Fruit fly (Drosophila melanogaster) whole organism, embryonic: ENCODE results near the gene mRRF1.
A peak's percentile ranks its signal among the peaks of the same experiment; 100 is the strongest.

ENCODE experiments used
- Asciz ChIP-seq: fragments of 200-800 bp; sonication (Bioruptor generic); optimal IDR thresholded peaks from 2 replicates; lab custom pipeline; 2017; ENCODE audit warnings: missing biosample characterization, mild to moderate bottlenecking, missing genetic modification characterization, missing genetic modification reagents
- Awh ChIP-seq: fragments of 200-800 bp; sonication (Bioruptor generic); IDR thresholded peaks from 2 replicates; pipeline ENCODE4, ENCODE4 v1.3.6; 2022; ENCODE audit warnings: missing biosample characterization, missing genetic modification characterization
- B-H1 ChIP-seq: fragments of 200-800 bp; sonication (Bioruptor generic); IDR thresholded peaks from 3 replicates; pipeline ENCODE4 v1.3.6; 2022; ENCODE audit warnings: missing biosample characterization, missing genetic modification characterization
- CG10209 ChIP-seq: fragments of 200-800 bp; sonication (Bioruptor generic); optimal IDR thresholded peaks from 3 replicates; lab custom pipeline; 2017; ENCODE audit warnings: missing biosample characterization, mild to moderate bottlenecking, missing genetic modification characterization, missing genetic modification reagents
- CG10543 ChIP-seq: fragments of 200-800 bp; sonication (Bioruptor generic); optimal IDR thresholded peaks from 3 replicates; lab custom pipeline; 2017; ENCODE audit warnings: missing biosample characterization, mild to moderate bottlenecking, missing genetic modification characterization, moderate library complexity
- CG11723 ChIP-seq: fragments of 200-800 bp; sonication (Bioruptor generic); optimal IDR thresholded peaks from 2 replicates; lab custom pipeline; 2017; ENCODE audit warnings: missing biosample characterization, mild to moderate bottlenecking, missing genetic modification characterization
- CG12104 ChIP-seq: fragments of 200-800 bp; sonication (Bioruptor generic); optimal IDR thresholded peaks from 3 replicates; lab custom pipeline; 2016; ENCODE audit warnings: missing biosample characterization, missing genetic modification characterization
- CG13287 ChIP-seq: fragments of 200-800 bp; sonication (Bioruptor generic); IDR thresholded peaks from 2 replicates; pipeline ENCODE4 v1.3.6; 2022; ENCODE audit warnings: missing biosample characterization, missing genetic modification characterization; ENCODE audit not compliant: partially characterized antibody
- CG16813 ChIP-seq: fragments of 200-800 bp; sonication (Bioruptor generic); IDR thresholded peaks from 3 replicates; pipeline ENCODE4 v1.3.6; 2022; ENCODE audit warnings: missing biosample characterization, missing genetic modification characterization; ENCODE audit not compliant: partially characterized antibody
- CG1792 ChIP-seq: fragments of 200-800 bp; sonication (Bioruptor generic); optimal IDR thresholded peaks from 2 replicates; lab custom pipeline; 2016; ENCODE audit warnings: missing biosample characterization, missing genetic modification characterization
- CG18011 ChIP-seq: fragments of 200-800 bp; sonication (Bioruptor generic); optimal IDR thresholded peaks from 2 replicates; lab custom pipeline; 2017; ENCODE audit warnings: missing biosample characterization, missing genetic modification characterization, mild to moderate bottlenecking, moderate library complexity, missing genotype
- CG2120 ChIP-seq: fragments of 200-800 bp; sonication (Bioruptor generic); optimal IDR thresholded peaks from 3 replicates; lab custom pipeline; 2016; ENCODE audit warnings: missing biosample characterization, missing genetic modification characterization
- CG3163 ChIP-seq: fragments of 200-800 bp; sonication (Bioruptor generic); optimal IDR thresholded peaks from 3 replicates; lab custom pipeline; 2016; ENCODE audit warnings: missing biosample characterization, missing genetic modification characterization
- CG4404 ChIP-seq: fragments of 200-800 bp; sonication (Bioruptor generic); IDR thresholded peaks from 2 replicates; pipeline ENCODE4 v1.3.6; 2022; ENCODE audit warnings: missing biosample characterization, missing genetic modification characterization
- CG4424 ChIP-seq: fragments of 200-800 bp; sonication (Bioruptor generic); optimal IDR thresholded peaks from 3 replicates; lab custom pipeline; 2016; ENCODE audit warnings: missing biosample characterization, missing genetic modification characterization
- CG5180 ChIP-seq: fragments of 200-800 bp; sonication (Bioruptor generic); optimal IDR thresholded peaks from 3 replicates; lab custom pipeline; 2017; ENCODE audit warnings: missing biosample characterization, missing genetic modification characterization, mild to moderate bottlenecking, moderate library complexity, missing genetic modification reagents
- CG7928 ChIP-seq: fragments of 200-800 bp; sonication (Bioruptor generic); optimal IDR thresholded peaks from 2 replicates; lab custom pipeline; 2017; ENCODE audit warnings: missing biosample characterization, mild to moderate bottlenecking, missing genetic modification characterization
- CG9797 ChIP-seq: fragments of 200-800 bp; sonication (Bioruptor generic); optimal IDR thresholded peaks from 3 replicates; lab custom pipeline; 2018; ENCODE audit warnings: missing biosample characterization, mild to moderate bottlenecking, missing genetic modification characterization
- CG9876 ChIP-seq: fragments of 200-800 bp; sonication (Bioruptor generic); optimal IDR thresholded peaks from 2 replicates; lab custom pipeline; 2016; ENCODE audit warnings: missing biosample characterization, missing genetic modification characterization
- CkIIα-i1 ChIP-seq: fragments of 200-800 bp; sonication (Bioruptor generic); IDR thresholded peaks from 2 replicates; pipeline ENCODE4 v1.3.6; 2022; ENCODE audit warnings: missing biosample characterization, missing genetic modification characterization
- CoRest ChIP-seq: fragments of 200-800 bp; sonication (Bioruptor generic); optimal IDR thresholded peaks from 3 replicates; lab custom pipeline; 2018; ENCODE audit warnings: missing biosample characterization, mild to moderate bottlenecking, missing genetic modification characterization, moderate library complexity
- D19A ChIP-seq: fragments of 200-800 bp; optimal IDR thresholded peaks from 3 replicates; lab custom pipeline; 2019; ENCODE audit warnings: missing biosample characterization, mild to moderate bottlenecking, missing genetic modification characterization, moderate library complexity
- Elba2 ChIP-seq: fragments of 200-800 bp; sonication (Bioruptor generic); optimal IDR thresholded peaks from 3 replicates; lab custom pipeline; 2016; ENCODE audit warnings: missing biosample characterization, missing genetic modification characterization
- Ets65A ChIP-seq: fragments of 200-800 bp; sonication (Bioruptor generic); peaks from one replicate; lab custom pipeline; 2016; ENCODE audit warnings: missing biosample characterization, missing genetic modification characterization
- Fer3 ChIP-seq: fragments of 200-800 bp; sonication (Bioruptor generic); optimal IDR thresholded peaks from 2 replicates; lab custom pipeline; 2018; ENCODE audit warnings: missing biosample characterization, mild to moderate bottlenecking, missing genetic modification characterization, moderate library complexity
- Hey ChIP-seq: fragments of 200-800 bp; sonication (Bioruptor generic); optimal IDR thresholded peaks from 3 replicates; lab custom pipeline; 2018; ENCODE audit warnings: missing biosample characterization, mild to moderate bottlenecking, missing genetic modification characterization
- Hr3 ChIP-seq: fragments of 200-800 bp; sonication (Bioruptor generic); optimal IDR thresholded peaks from 3 replicates; lab custom pipeline; 2016; ENCODE audit warnings: missing biosample characterization, missing genetic modification characterization
- Lpt ChIP-seq: fragments of >200 bp; optimal IDR thresholded peaks from 2 replicates; lab custom pipeline; 2018; ENCODE audit warnings: missing biosample characterization, missing genetic modification characterization
- Max ChIP-seq: fragments of 200-800 bp; sonication (Bioruptor generic); optimal IDR thresholded peaks from 2 replicates; lab custom pipeline; 2016; ENCODE audit warnings: missing biosample characterization, mild to moderate bottlenecking, missing genetic modification characterization
- Med ChIP-seq: fragments of 200-800 bp; sonication (Bioruptor generic); peaks from one replicate; lab custom pipeline; 2016; ENCODE audit warnings: missing biosample characterization, missing genetic modification characterization, mild to moderate bottlenecking, inconsistent platforms, moderate library complexity
- Meics ChIP-seq: fragments of 200-800 bp; sonication (Bioruptor generic); optimal IDR thresholded peaks from 2 replicates; lab custom pipeline; 2017; ENCODE audit warnings: missing biosample characterization, mild to moderate bottlenecking, missing genetic modification characterization
- Optix ChIP-seq: fragments of 200-800 bp; sonication (Bioruptor generic); IDR thresholded peaks from 3 replicates; pipeline ENCODE4 v1.3.6; 2022; ENCODE audit warnings: missing biosample characterization, missing genetic modification characterization
- Rx ChIP-seq: fragments of 200-800 bp; sonication (Bioruptor generic); IDR thresholded peaks from 2 replicates; pipeline ENCODE4 v1.3.6; 2022; ENCODE audit warnings: missing biosample characterization, missing genetic modification characterization
- Sin3A ChIP-seq: fragments of >200 bp; optimal IDR thresholded peaks from 2 replicates; lab custom pipeline; 2018
- Stat92E ChIP-seq, 3 experiments: fragments of >200 bp in 2 of 3; fragments of 200-800 bp in 1 of 3; sonication (Bioruptor generic) in 1 of 3; optimal IDR thresholded peaks; 2 replicates each; lab custom pipeline; 2017 to 2019; ENCODE audit warnings: missing biosample characterization in 3 of 3, missing genetic modification characterization in 3 of 3, mild to moderate bottlenecking in 1 of 3, moderate library complexity in 1 of 3
- aop ChIP-seq: fragments of 200-800 bp; sonication (Bioruptor generic); IDR thresholded peaks from 2 replicates; pipeline ENCODE4 v1.3.6; 2022; ENCODE audit warnings: missing biosample characterization, missing genetic modification characterization
- ato ChIP-seq: fragments of 200-800 bp; sonication (Bioruptor generic); IDR thresholded peaks from 2 replicates; pipeline ENCODE4 v1.3.6; 2022; ENCODE audit warnings: missing biosample characterization, missing genetic modification characterization; ENCODE audit not compliant: partially characterized antibody
- bab2 ChIP-seq: fragments of 200-800 bp; sonication (Bioruptor generic); optimal IDR thresholded peaks from 2 replicates; lab custom pipeline; 2016; ENCODE audit warnings: missing biosample characterization, missing genetic modification characterization
- cad ChIP-seq: fragments of >200 bp; optimal IDR thresholded peaks from 2 replicates; lab custom pipeline; 2017; ENCODE audit warnings: missing biosample characterization, missing genetic modification characterization
- dmrt11E ChIP-seq: fragments of 200-800 bp; sonication (Bioruptor generic); optimal IDR thresholded peaks from 3 replicates; lab custom pipeline; 2018; ENCODE audit warnings: missing biosample characterization, mild to moderate bottlenecking, missing genetic modification characterization, moderate library complexity
- fd102C ChIP-seq: fragments of 200-800 bp; sonication (Bioruptor generic); optimal IDR thresholded peaks from 2 replicates; lab custom pipeline; 2018; ENCODE audit warnings: missing biosample characterization, mild to moderate bottlenecking, missing genetic modification characterization, moderate library complexity
- gsb ChIP-seq: fragments of 200-800 bp; sonication (Bioruptor generic); IDR thresholded peaks from 2 replicates; pipeline ENCODE4 v1.3.6; 2022; ENCODE audit warnings: missing biosample characterization, missing genetic modification characterization
- gsb-n ChIP-seq: fragments of 200-800 bp; sonication (Bioruptor generic); optimal IDR thresholded peaks from 3 replicates; lab custom pipeline; 2018; ENCODE audit warnings: missing biosample characterization, mild to moderate bottlenecking, missing genetic modification characterization
- ham ChIP-seq: fragments of 200-800 bp; sonication (Bioruptor generic); IDR thresholded peaks from 2 replicates; pipeline ENCODE4 v1.3.6; 2022; ENCODE audit warnings: missing biosample characterization, missing genetic modification characterization
- luna ChIP-seq: fragments of 200-800 bp; sonication (Bioruptor generic); optimal IDR thresholded peaks from 2 replicates; lab custom pipeline; 2016; ENCODE audit warnings: missing biosample characterization, missing genetic modification characterization
- pb ChIP-seq: fragments of 200-800 bp; sonication (Bioruptor generic); optimal IDR thresholded peaks from 3 replicates; lab custom pipeline; 2016; ENCODE audit warnings: missing biosample characterization, missing genetic modification characterization
- pnt ChIP-seq: fragments of 200-800 bp; sonication (Bioruptor generic); optimal IDR thresholded peaks from 3 replicates; lab custom pipeline; 2016; ENCODE audit warnings: missing biosample characterization, missing genetic modification characterization
- ranshi ChIP-seq: fragments of 200-800 bp; sonication (Bioruptor generic); IDR thresholded peaks from 2 replicates; pipeline ENCODE4 v1.3.6; 2022; ENCODE audit warnings: missing biosample characterization, missing genetic modification characterization
- schlank ChIP-seq: fragments of 200-800 bp; sonication (Bioruptor generic); optimal IDR thresholded peaks from 2 replicates; lab custom pipeline; 2018; ENCODE audit warnings: missing biosample characterization, mild to moderate bottlenecking, missing genetic modification characterization
- sim ChIP-seq: fragments of 200-800 bp; sonication (Bioruptor generic); IDR thresholded peaks from 2 replicates; pipeline ENCODE4 v1.3.6; 2022; ENCODE audit warnings: missing biosample characterization, missing genetic modification characterization
- slou ChIP-seq: fragments of 200-800 bp; sonication (Bioruptor generic); optimal IDR thresholded peaks from 3 replicates; lab custom pipeline; 2016; ENCODE audit warnings: missing biosample characterization, missing genetic modification characterization

mRRF1 gene

DNA sequence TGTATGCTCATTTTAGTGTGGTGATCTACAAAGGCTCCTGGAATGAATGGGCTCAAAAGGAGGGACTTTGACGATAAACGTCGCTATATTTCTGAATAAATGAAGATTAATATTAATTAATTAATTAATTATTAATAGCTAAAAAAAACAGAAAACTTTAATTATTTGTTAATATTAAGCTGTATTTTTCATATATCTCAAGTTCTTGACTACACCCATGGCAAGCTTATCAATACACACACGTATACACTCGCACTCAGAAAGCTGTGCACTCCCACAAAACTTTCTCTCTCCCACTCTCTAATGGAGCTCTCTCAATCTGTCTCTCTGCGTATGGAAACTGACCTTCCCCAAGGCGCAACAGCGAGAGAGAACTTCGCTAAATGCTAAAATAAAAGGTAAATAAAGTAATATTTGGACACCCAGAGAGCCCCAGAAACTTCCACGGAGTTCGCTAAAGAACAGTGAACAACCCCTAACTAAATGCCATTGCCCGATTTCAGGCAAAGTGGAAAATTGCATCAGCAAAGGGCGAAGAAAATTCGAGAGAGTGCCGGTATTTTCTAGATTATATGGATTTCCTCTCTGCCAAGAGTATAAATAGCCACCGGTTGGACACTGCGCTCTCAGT, 9.3 kb downstream of the mRRF1 start (continued):
- TF ChIP-seq CoRest (tag; lab: Kevin White, UChicago) (peak; percentile 69), CG4404 (GFP tag; lab: Robert Waterston, UW) (peak; percentile 33; the same call in 1 of the 2 replicates), Max (GFP tag; lab: Kevin White, UChicago) (peak; percentile 30), ato (GFP tag; lab: Robert Waterston, UW) (no peak), Fer3 (tag; lab: Kevin White, UChicago) (peak; percentile 70), aop (no peak), schlank (no peak), gsb-n (tag; lab: Kevin White, UChicago) (peak; percentile 26), Ets65A (GFP tag; lab: Kevin White, UChicago) (no peak), Hr3 (GFP tag; lab: Kevin White, UChicago) (peak; percentile 37), CG10543 (GFP tag; lab: Kevin White, UChicago) (peak; percentile 49), Elba2 (GFP tag; lab: Kevin White, UChicago) (no peak), ranshi (GFP tag; lab: Robert Waterston, UW) (peak; percentile 66), Hey (tag; lab: Kevin White, UChicago) (no peak), luna (GFP tag; lab: Kevin White, UChicago) (no peak), CG13287 (peak; percentile 52), CG5180 (GFP tag; lab: Kevin White, UChicago) (peak; percentile 52), Med (peak; percentile 78), CG1792 (no peak), CG16813 (GFP tag; lab: Robert Waterston, UW) (no peak), Rx (GFP tag; lab: Robert Waterston, UW) (0 out of 2 replicates have a peak, but pooled peaks have one; percentile 7), CG11723 (GFP tag; lab: Kevin White, UChicago) (peak; percentile 51), slou (GFP tag; lab: Kevin White, UChicago) (no peak), sim (GFP tag; lab: Robert Waterston, UW) (peak; percentile 30; the same call in 1 of the 2 replicates), Sin3A (lab: Kevin White, UChicago) (no peak), cad (GFP tag; lab: Kevin White, UChicago) (no peak), CG10209 (GFP tag; lab: Kevin White, UChicago) (peak; percentile 57), CG9797 (GFP tag; lab: Kevin White, UChicago) (no peak), Stat92E (GFP tag; optimal IDR thresholded peaks at IDR 0.05; lab: Kevin White, UChicago) (peak in 1 of 3 experiments; percentile 36), bab2 (peak; percentile 17), pb (GFP tag; lab: Kevin White, UChicago) (no peak), B-H1 (GFP tag; lab: Robert Waterston, UW) (no peak), Optix (peak; percentile 56; the same call in 1 of the 3 replicates), Meics (GFP tag; lab: Kevin White, UChicago) (peak; percentile 71), Lpt (GFP tag; lab: Kevin White, UChicago) (no peak), CG9876 (GFP tag; lab: Kevin White, UChicago) (no peak), CkIIα-i1 (GFP tag; lab: Robert Waterston, UW) (no peak), CG18011 (GFP tag; lab: Kevin White, UChicago) (peak; percentile 47), Asciz (GFP tag; lab: Kevin White, UChicago) (peak; percentile 62), ham (GFP tag; lab: Robert Waterston, UW) (no peak), CG7928 (peak; percentile 33), pnt (GFP tag; lab: Kevin White, UChicago) (no peak), CG3163 (no peak), fd102C (GFP tag; lab: Kevin White, UChicago) (no peak), Awh (peak; percentile 87), CG2120 (GFP tag; lab: Kevin White, UChicago) (peak; percentile 71), D19A (tag; lab: Kevin White, UChicago) (peak; percentile 6), CG12104 (GFP tag; lab: Kevin White, UChicago) (no peak), gsb (GFP tag; lab: Robert Waterston, UW) (peak; percentile 17; the same call in 1 of the 2 replicates), CG4424 (peak; percentile 81), dmrt11E (tag; lab: Kevin White, UChicago) (peak; percentile 33)
